Worm (Caenorhabditis elegans) whole organism, early embryonic: ENCODE results near the gene C13G5.2.

ENCODE experiments used
- B0310.2 ChIP-seq: sonication (generic microtip); optimal IDR thresholded peaks from 2 replicates; lab custom pipeline; 2016; ENCODE audit warnings: mild to moderate bottlenecking, missing genetic modification characterization, missing compliant biosample characterization
- F13C5.2 ChIP-seq: sonication (generic microtip); optimal IDR thresholded peaks from 2 replicates; lab custom pipeline; 2017; ENCODE audit warnings: mild to moderate bottlenecking, missing genetic modification characterization, inconsistent platforms, missing compliant biosample characterization
- aly-1 ChIP-seq: sonication (generic microtip); optimal IDR thresholded peaks from 2 replicates; lab custom pipeline; 2016; ENCODE audit warnings: missing genetic modification characterization, missing compliant biosample characterization
- ama-1 ChIP-seq: fragments of 150-350 bp; optimal IDR thresholded peaks from 2 replicates; lab custom pipeline; 2014
- ceh-13 ChIP-seq: fragments of 200-800 bp; sonication (Bioruptor generic); optimal IDR thresholded peaks from 2 replicates; lab custom pipeline; 2018; ENCODE audit warnings: mild to moderate bottlenecking, missing genetic modification characterization, missing compliant biosample characterization
- ceh-36 ChIP-seq: sonication (generic microtip); optimal IDR thresholded peaks from 2 replicates; lab custom pipeline; 2016; ENCODE audit warnings: missing genetic modification characterization, inconsistent platforms, missing compliant biosample characterization
- ets-7 ChIP-seq: sonication (generic microtip); optimal IDR thresholded peaks from 2 replicates; lab custom pipeline; 2016; ENCODE audit warnings: missing genotype, missing genetic modification characterization, missing compliant biosample characterization
- flt-1 ChIP-seq: fragments of 200-800 bp; sonication (Bioruptor generic); IDR thresholded peaks from 2 replicates; pipeline ENCODE4 v1.3.6; 2022; ENCODE audit warnings: missing genetic modification characterization, missing compliant biosample characterization
- hmbx-1 ChIP-seq: sonication (generic microtip); optimal IDR thresholded peaks from 2 replicates; lab custom pipeline; 2016; ENCODE audit warnings: mild to moderate bottlenecking, missing genetic modification characterization, missing compliant biosample characterization
- hmg-4 ChIP-seq: fragments of 200-800 bp; sonication (Bioruptor generic); optimal IDR thresholded peaks from 2 replicates; lab custom pipeline; 2018; ENCODE audit warnings: mild to moderate bottlenecking, missing genetic modification characterization, missing compliant biosample characterization
- hnd-1 ChIP-seq: sonication (generic microtip); optimal IDR thresholded peaks from 2 replicates; lab custom pipeline; 2016; ENCODE audit warnings: missing genetic modification characterization, missing compliant biosample characterization
- pes-1 ChIP-seq: fragments of 200-800 bp; sonication (Bioruptor generic); IDR thresholded peaks from 2 replicates; pipeline ENCODE4 v1.3.6; 2022; ENCODE audit warnings: missing genetic modification reagents, missing genetic modification characterization, missing compliant biosample characterization
- scrt-1 ChIP-seq: fragments of 200-800 bp; sonication (Bioruptor generic); IDR thresholded peaks from 2 replicates; pipeline ENCODE4 v1.3.6; 2022; ENCODE audit warnings: missing genetic modification characterization, missing compliant biosample characterization
- sea-1 ChIP-seq: fragments of 200-800 bp; sonication (Bioruptor generic); conservative IDR thresholded peaks from 2 replicates; pipeline ENCODE4 v1.3.6; 2022; ENCODE audit warnings: missing genetic modification characterization, missing compliant biosample characterization
- tbx-11 ChIP-seq: fragments of 200-800 bp; sonication (Bioruptor generic); IDR thresholded peaks from 2 replicates; pipeline ENCODE4 v1.3.6; 2022; ENCODE audit warnings: missing genetic modification characterization, missing compliant biosample characterization
- tbx-37 ChIP-seq: fragments of 200-800 bp; sonication (Bioruptor generic); conservative IDR thresholded peaks from 2 replicates; pipeline ENCODE4 v1.3.6; 2022; ENCODE audit warnings: missing genetic modification reagents, missing genetic modification characterization, missing compliant biosample characterization
- tra-4 ChIP-seq: sonication (generic microtip); optimal IDR thresholded peaks from 2 replicates; lab custom pipeline; 2017; ENCODE audit warnings: missing genetic modification characterization, missing compliant biosample characterization

The C13G5.2 gene

DNA sequence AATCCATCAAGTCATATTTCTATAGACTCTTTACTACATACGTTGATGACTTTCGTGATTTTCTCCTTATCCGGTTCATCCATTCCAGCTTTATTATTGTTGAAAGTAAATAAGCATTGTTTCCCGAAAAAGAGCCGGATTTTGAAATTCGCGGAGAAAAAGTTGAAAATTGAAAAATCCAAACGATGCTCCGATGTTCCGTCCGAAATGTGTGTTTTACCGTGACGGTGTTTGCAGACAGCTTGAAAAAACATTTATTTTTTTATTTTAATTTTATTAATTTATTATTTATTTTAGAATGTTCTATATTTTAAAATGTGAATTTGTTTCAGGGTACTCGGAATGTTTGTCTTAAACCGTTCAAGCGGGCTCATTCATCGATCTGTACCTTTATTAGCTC, 12.6 kb upstream of the C13G5.2 start, which contains the start of gene dnj-10:
Gene dnj-10, plus strand, starts transcription at position 333 of the 400 bp plus-strand sequence.
- TF ChIP-seq flt-1 (no peak), aly-1 (tag; lab: Kevin White, UChicago) (no peak), B0310.2 (tag; lab: Kevin White, UChicago) (no peak), tra-4 (tag; lab: Kevin White, UChicago) (no peak), tbx-37 (no peak), ceh-13 (GFP tag; lab: Kevin White, UChicago) (no peak), hmbx-1 (tag; lab: Kevin White, UChicago) (no peak), scrt-1 (GFP tag; lab: Robert Waterston, UW) (no peak), sea-1 (GFP tag; lab: Robert Waterston, UW) (no peak), pes-1 (no peak), tbx-11 (GFP tag; lab: Robert Waterston, UW) (no peak), ets-7 (no peak), hmg-4 (no peak), ama-1 (no peak), hnd-1 (tag; lab: Kevin White, UChicago) (no peak), F13C5.2 (tag; lab: Kevin White, UChicago) (no peak), ceh-36 (no peak)

DNA sequence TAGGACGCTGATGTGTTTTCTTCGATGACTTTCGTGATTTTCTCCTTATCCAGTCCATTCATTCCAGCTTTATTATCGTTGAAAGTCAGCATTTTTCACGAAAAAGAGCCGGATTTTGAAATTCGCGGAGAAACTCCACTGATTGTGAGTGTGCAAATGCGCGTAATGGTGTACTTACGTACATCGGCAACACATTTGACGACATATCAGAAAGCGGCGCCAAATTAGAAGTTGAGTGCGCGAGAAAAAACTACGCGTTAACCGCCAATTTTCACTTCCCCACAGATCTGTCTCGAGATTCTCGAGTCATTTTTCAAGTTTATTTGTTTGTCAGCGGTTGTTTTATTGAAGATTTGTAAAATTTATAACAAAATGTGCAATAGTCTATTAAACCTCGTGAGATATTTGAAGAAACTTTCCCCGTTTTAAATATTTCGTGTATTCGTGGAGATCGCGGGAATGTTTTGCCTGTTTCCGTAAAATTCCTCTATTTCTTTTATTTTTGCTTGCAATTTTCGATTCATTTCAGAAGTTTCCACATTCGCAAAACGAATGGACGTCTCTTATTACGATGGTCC, 10.2 kb upstream of the C13G5.2 start, which contains the start of the genes polk-1 and gpr-1:
Gene polk-1, minus strand, starts transcription at position 186 of the 578 bp plus-strand sequence.
Gene gpr-1, plus strand, starts transcription at position 528 of the 578 bp plus-strand sequence.
- TF ChIP-seq tbx-11 (GFP tag; lab: Robert Waterston, UW) (no peak), B0310.2 (tag; lab: Kevin White, UChicago) (no peak), flt-1 (no peak), hnd-1 (tag; lab: Kevin White, UChicago) (no peak), aly-1 (tag; lab: Kevin White, UChicago) (no peak), ets-7 (no peak), ceh-36 (no peak), scrt-1 (GFP tag; lab: Robert Waterston, UW) (no peak), hmbx-1 (tag; lab: Kevin White, UChicago) (no peak), pes-1 (no peak), hmg-4 (no peak), F13C5.2 (tag; lab: Kevin White, UChicago) (no peak), ama-1 (no peak), ceh-13 (GFP tag; lab: Kevin White, UChicago) (no peak), tbx-37 (no peak), sea-1 (GFP tag; lab: Robert Waterston, UW) (no peak), tra-4 (tag; lab: Kevin White, UChicago) (no peak)

DNA sequence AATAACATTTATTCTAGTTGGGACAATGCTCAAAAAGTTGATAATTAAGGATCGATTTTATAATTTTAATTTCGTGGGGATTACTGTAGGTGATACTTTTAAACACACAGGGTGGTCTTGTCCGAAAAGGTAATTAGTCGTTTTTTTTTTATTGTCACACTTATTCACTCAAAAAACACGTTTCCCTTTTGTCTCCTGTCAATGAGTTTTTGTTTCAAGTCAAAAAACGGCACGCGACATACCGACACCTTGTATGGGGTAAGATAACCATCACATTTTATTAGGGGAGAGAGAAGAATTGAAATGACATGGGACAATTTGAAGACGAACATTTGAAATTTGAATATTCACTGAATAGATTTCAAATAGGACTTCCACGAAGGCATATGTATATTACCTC, 6.9 kb upstream of the C13G5.2 start:
- TF ChIP-seq aly-1 (tag; lab: Kevin White, UChicago), result no peak
- no peak for TF ChIP-seq tra-4 (tag; lab: Kevin White, UChicago)
- no peak for TF ChIP-seq ets-7
- TF ChIP-seq tbx-37, result no peak
- no peak for TF ChIP-seq scrt-1 (GFP tag; lab: Robert Waterston, UW)
- no peak for TF ChIP-seq tbx-11 (GFP tag; lab: Robert Waterston, UW)
- no peak for TF ChIP-seq hnd-1 (tag; lab: Kevin White, UChicago)
- no peak for TF ChIP-seq ceh-13 (GFP tag; lab: Kevin White, UChicago)
- TF ChIP-seq F13C5.2 (tag; lab: Kevin White, UChicago), result no peak
- no peak for TF ChIP-seq ama-1

ce11 chrIII:8622435-8622834, 4.2 kb upstream of the C13G5.2 start, which contains the start of gene ceh-16:
Gene ceh-16, plus strand, starts transcription at chrIII:8622735.
- no peak for TF ChIP-seq B0310.2 (tag; lab: Kevin White, UChicago)
- TF ChIP-seq hmg-4, result no peak
- TF ChIP-seq tbx-11 (GFP tag; lab: Robert Waterston, UW), result no peak
- TF ChIP-seq tbx-37, result no peak
- TF ChIP-seq hnd-1 (tag; lab: Kevin White, UChicago), result no peak
- TF ChIP-seq ama-1, result no peak
- TF ChIP-seq ceh-13 (GFP tag; lab: Kevin White, UChicago), result no peak

DNA sequence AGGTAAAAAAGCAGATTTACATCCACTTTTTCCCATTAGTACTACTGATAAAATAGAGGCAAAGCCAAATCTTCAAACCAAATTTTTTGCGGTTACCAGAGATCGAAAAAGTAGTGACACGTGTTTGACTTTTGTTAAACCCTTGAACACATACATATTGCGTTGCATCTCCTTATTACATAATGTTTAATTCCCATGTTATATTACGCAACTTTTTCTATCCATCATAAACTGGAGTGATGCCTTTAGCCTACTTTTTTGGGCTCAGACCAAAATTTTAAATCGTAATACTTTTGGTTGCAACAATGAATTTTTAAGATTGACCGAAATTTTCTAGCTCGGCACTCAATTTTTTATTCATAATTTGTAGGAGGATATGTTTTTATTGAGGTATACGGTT, 3.7 kb upstream of the C13G5.2 start:
- no peak for TF ChIP-seq B0310.2 (tag; lab: Kevin White, UChicago)
- TF ChIP-seq tbx-37, result no peak
- no peak for TF ChIP-seq hmbx-1 (tag; lab: Kevin White, UChicago)
- no peak for TF ChIP-seq ets-7
- TF ChIP-seq ceh-36, result no peak
- no peak for TF ChIP-seq ceh-13 (GFP tag; lab: Kevin White, UChicago)
- no peak for TF ChIP-seq scrt-1 (GFP tag; lab: Robert Waterston, UW)
- TF ChIP-seq ama-1, result no peak
- TF ChIP-seq hmg-4, result no peak
- TF ChIP-seq tra-4 (tag; lab: Kevin White, UChicago), result no peak
- no peak for TF ChIP-seq sea-1 (GFP tag; lab: Robert Waterston, UW)
- no peak for TF ChIP-seq flt-1

- TF ChIP-seq B0310.2 (tag; lab: Kevin White, UChicago) (no peak), sea-1 (GFP tag; lab: Robert Waterston, UW) (no peak), pes-1 (no peak), F13C5.2 (tag; lab: Kevin White, UChicago) (no peak), hmg-4 (no peak), ceh-13 (GFP tag; lab: Kevin White, UChicago) (no peak), hnd-1 (tag; lab: Kevin White, UChicago) (no peak), hmbx-1 (tag; lab: Kevin White, UChicago) (no peak), scrt-1 (GFP tag; lab: Robert Waterston, UW) (no peak)
Observed at ce11 chrIII:8621002-8621401, 2.7 kb upstream of the C13G5.2 start.

- TF ChIP-seq hmbx-1 (tag; lab: Kevin White, UChicago) (no peak), ama-1 (no peak), ceh-36 (no peak), flt-1 (no peak), tbx-11 (GFP tag; lab: Robert Waterston, UW) (no peak), ets-7 (no peak), sea-1 (GFP tag; lab: Robert Waterston, UW) (no peak), tra-4 (tag; lab: Kevin White, UChicago) (no peak), hnd-1 (tag; lab: Kevin White, UChicago) (no peak), F13C5.2 (tag; lab: Kevin White, UChicago) (no peak), ceh-13 (GFP tag; lab: Kevin White, UChicago) (no peak), tbx-37 (no peak), aly-1 (tag; lab: Kevin White, UChicago) (no peak), hmg-4 (no peak), pes-1 (no peak), B0310.2 (tag; lab: Kevin White, UChicago) (no peak), scrt-1 (GFP tag; lab: Robert Waterston, UW) (no peak)
Observed at ce11 chrIII:8620259-8620658, 2.0 kb upstream of the C13G5.2 start.
